Fruit fly (Drosophila melanogaster): ENCODE data around the gene bgm.

The bgm gene

DNA sequence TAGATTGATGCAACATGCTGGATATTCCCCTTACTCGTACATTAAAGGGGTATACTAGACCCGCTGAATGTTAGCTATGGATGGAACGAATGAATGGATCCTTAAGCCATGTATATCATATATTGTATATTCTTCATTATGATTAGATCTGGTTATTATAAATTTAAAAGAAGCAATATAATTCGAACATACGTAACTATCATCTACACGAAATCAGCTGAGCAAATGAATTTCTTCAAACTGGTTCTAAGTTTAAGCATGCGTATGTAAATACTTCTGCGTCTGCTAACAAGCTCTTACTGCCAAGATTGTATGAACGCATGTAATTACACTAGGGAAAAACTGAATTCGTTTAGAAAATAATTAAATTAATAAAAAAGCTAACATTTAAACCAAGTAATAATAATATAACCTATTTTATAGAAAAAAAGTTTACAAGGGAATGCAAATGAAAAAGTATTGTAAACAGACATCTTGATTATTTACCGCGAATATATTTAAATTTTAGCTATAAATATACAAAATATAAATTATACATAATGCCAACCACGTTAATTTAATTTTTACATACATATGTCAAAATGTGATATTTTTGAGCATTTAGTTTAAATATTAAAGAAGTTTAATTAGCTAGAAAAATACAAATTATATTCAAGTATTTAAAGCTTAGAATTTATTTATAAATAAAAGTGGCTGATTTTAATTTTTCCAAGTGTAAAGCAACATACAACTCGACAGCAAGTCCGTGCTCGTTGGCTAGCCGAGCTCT, 8.3 kb downstream of the bgm start (continued):
- TF ChIP-seq chif (GFP tag; optimal IDR thresholded peaks at IDR 0.05) (peak in 1 of 2 experiments; percentile 43), CG9817 (tag; optimal IDR thresholded peaks at IDR 0.05) (peak; percentile 10), trh (GFP tag; optimal IDR thresholded peaks at IDR 0.05) (no peak), CG7271 (tag; optimal IDR thresholded peaks at IDR 0.05) (peak; percentile 60), Mad (GFP tag; optimal IDR thresholded peaks at IDR 0.05) (peak; percentile 24), CG2129 (GFP tag; IDR thresholded peaks at IDR 0.05; ENCODE audit: partially characterized antibody) (no peak), oc (tag; optimal IDR thresholded peaks at IDR 0.05) (peak; percentile 72), CG6765 (GFP tag; optimal IDR thresholded peaks at IDR 0.05) (peak; percentile 29), CG33557 (GFP tag; optimal IDR thresholded peaks at IDR 0.05) (peak; percentile 67), ranshi (GFP tag; IDR thresholded peaks at IDR 0.05) (peak; percentile 61), wor (GFP tag; IDR thresholded peaks at IDR 0.05) (peak; percentile 33; the same call in 1 of the 2 replicates), Rx (GFP tag; IDR thresholded peaks at IDR 0.05) (peak; percentile 51; the same call in 1 of the 2 replicates), CG7839 (tag; optimal IDR thresholded peaks at IDR 0.05) (peak; percentile 83), B-H2 (GFP tag; optimal IDR thresholded peaks at IDR 0.05) (no peak), CG17912 (GFP tag; optimal IDR thresholded peaks at IDR 0.05) (no peak), Hsf (GFP tag; optimal IDR thresholded peaks at IDR 0.05) (peak; percentile 73), emc (GFP tag; optimal IDR thresholded peaks at IDR 0.05) (no peak), CG13624 (GFP tag; optimal IDR thresholded peaks at IDR 0.05) (peak; percentile 4), CG4424 (GFP tag; optimal IDR thresholded peaks at IDR 0.05) (peak; percentile 61), MBD-R2 (GFP tag; IDR thresholded peaks at IDR 0.05) (peak; percentile 36; the same call in 1 of the 2 replicates), pnt (GFP tag; optimal IDR thresholded peaks at IDR 0.05) (peak; percentile 22), D19B (GFP tag; optimal IDR thresholded peaks at IDR 0.05) (peak; percentile 90), NFAT (GFP tag; IDR thresholded peaks at IDR 0.05) (peak; percentile 46; the same call in 1 of the 2 replicates), corto (GFP tag; optimal IDR thresholded peaks at IDR 0.05) (no peak), dati (GFP tag; IDR thresholded peaks at IDR 0.05) (0 out of 2 replicates have a peak, but pooled peaks have one; percentile 42), CG4282 (GFP tag; optimal IDR thresholded peaks at IDR 0.05) (no peak), Dip2 (GFP tag; IDR thresholded peaks at IDR 0.05) (no peak), hkb (optimal IDR thresholded peaks at IDR 0.05) (no peak), hkb (GFP tag; IDR thresholded peaks at IDR 0.05) (peak; percentile 42; the same call in 1 of the 2 replicates), crp (GFP tag; optimal IDR thresholded peaks at IDR 0.05) (peak in 1 of 2 experiments; percentile 38), lab (GFP tag; optimal IDR thresholded peaks at IDR 0.05) (peak; percentile 74), CG12104 (GFP tag; optimal IDR thresholded peaks at IDR 0.05) (peak; percentile 68), CG15269 (tag; optimal IDR thresholded peaks at IDR 0.05) (peak; percentile 69), CG16815 (GFP tag; optimal IDR thresholded peaks at IDR 0.05) (peak; percentile 49), Eip74EF (GFP tag; optimal IDR thresholded peaks at IDR 0.05) (peak in 1 of 2 experiments; percentile 9), ara (GFP tag; IDR thresholded peaks at IDR 0.05) (peak; percentile 59), bsh (GFP tag; optimal IDR thresholded peaks at IDR 0.05) (peak in 1 of 2 experiments; percentile 59), CG10366 (GFP tag; IDR thresholded peaks at IDR 0.05) (peak; percentile 57), Scr (GFP tag; IDR thresholded peaks at IDR 0.05; ENCODE audit: partially characterized antibody) (no peak), CG7556 (GFP tag; optimal IDR thresholded peaks at IDR 0.05) (peak; percentile 91), cas (GFP tag; IDR thresholded peaks at IDR 0.05) (0 out of 2 replicates have a peak, but pooled peaks have one; percentile 5), gro (GFP tag; optimal IDR thresholded peaks at IDR 0.05) (no peak), dmrt99B (tag; optimal IDR thresholded peaks at IDR 0.05) (peak; percentile 72), CG3407 (GFP tag; optimal IDR thresholded peaks at IDR 0.05) (peak; percentile 0), jumu (GFP tag; optimal IDR thresholded peaks at IDR 0.05) (peak; percentile 1), CG12219 (GFP tag; optimal IDR thresholded peaks at IDR 0.05) (peak; percentile 7), odd (GFP tag; optimal IDR thresholded peaks at IDR 0.05) (peak; percentile 57), CG15514 (GFP tag; optimal IDR thresholded peaks at IDR 0.05) (peak; percentile 19)

Data from whole organism, embryonic.